Worm (Caenorhabditis elegans) whole organism, L3 larva: ENCODE results near the gene F10G7.5.
A peak's percentile ranks its signal among the peaks of the same experiment; 100 is the strongest.

ENCODE experiments used
- R02D3.7 ChIP-seq: fragments of 150-350 bp; optimal IDR thresholded peaks from 2 replicates; lab custom pipeline; 2014; ENCODE audit warnings: missing biosample characterization, missing genetic modification characterization
- ZK546.5 ChIP-seq: sonication (generic microtip); optimal IDR thresholded peaks from 2 replicates; lab custom pipeline; 2017; ENCODE audit warnings: missing biosample characterization, missing genetic modification characterization
- aly-2 ChIP-seq: fragments of 150-350 bp; optimal IDR thresholded peaks from 2 replicates; lab custom pipeline; 2014; ENCODE audit warnings: missing biosample characterization, missing genetic modification characterization
- ama-1 ChIP-seq: fragments of 150-350 bp; optimal IDR thresholded peaks from 2 replicates; lab custom pipeline; 2018
- ceh-16 ChIP-seq: sonication (generic microtip); optimal IDR thresholded peaks from 2 replicates; lab custom pipeline; 2017; ENCODE audit warnings: missing biosample characterization, missing genetic modification characterization
- ceh-28 ChIP-seq: fragments of 150-350 bp; optimal IDR thresholded peaks from 2 replicates; lab custom pipeline; 2014; ENCODE audit warnings: missing biosample characterization, missing genetic modification reagents, missing genetic modification characterization
- ceh-82 ChIP-seq: fragments of 150-350 bp; optimal IDR thresholded peaks from 2 replicates; lab custom pipeline; 2014; ENCODE audit warnings: missing biosample characterization, missing genetic modification characterization
- ceh-9 ChIP-seq: sonication (generic microtip); optimal IDR thresholded peaks from 2 replicates; lab custom pipeline; 2018; ENCODE audit warnings: missing biosample characterization, missing genetic modification characterization
- daf-12 ChIP-seq: fragments of 150-350 bp; optimal IDR thresholded peaks from 2 replicates; lab custom pipeline; 2014; ENCODE audit warnings: missing biosample characterization, missing genetic modification reagents, missing genetic modification characterization
- egl-27 ChIP-seq: sonication (generic microtip); optimal IDR thresholded peaks from 4 replicates; lab custom pipeline; 2017; ENCODE audit warnings: missing biosample characterization, missing genetic modification reagents, missing genetic modification characterization
- egl-5 ChIP-seq: fragments of 150-350 bp; optimal IDR thresholded peaks from 2 replicates; lab custom pipeline; 2017; ENCODE audit warnings: missing biosample characterization, missing genetic modification reagents, missing genetic modification characterization, inconsistent platforms
- elt-2 ChIP-seq: sonication (generic microtip); optimal IDR thresholded peaks from 2 replicates; lab custom pipeline; 2016; ENCODE audit warnings: missing genetic modification reagents, mild to moderate bottlenecking, missing genetic modification characterization, missing compliant biosample characterization
- eor-1 ChIP-seq, 2 experiments: fragments of 150-350 bp; optimal IDR thresholded peaks; 2 replicates each; lab custom pipeline; 2014 to 2018; ENCODE audit warnings: missing biosample characterization in 2 of 2, missing genetic modification characterization in 2 of 2
- fkh-10 ChIP-seq: sonication (generic microtip); optimal IDR thresholded peaks from 2 replicates; lab custom pipeline; 2017; ENCODE audit warnings: missing biosample characterization, missing genetic modification reagents, missing genetic modification characterization
- fkh-2 ChIP-seq: fragments of 150-350 bp; optimal IDR thresholded peaks from 2 replicates; lab custom pipeline; 2014; ENCODE audit warnings: missing biosample characterization, missing genetic modification reagents, missing genetic modification characterization
- fos-1 ChIP-seq: fragments of 150-350 bp; optimal IDR thresholded peaks from 2 replicates; lab custom pipeline; 2014; ENCODE audit warnings: missing biosample characterization, missing genetic modification characterization
- hmg-11 ChIP-seq: sonication (generic microtip); optimal IDR thresholded peaks from 2 replicates; lab custom pipeline; 2016; ENCODE audit warnings: missing genetic modification characterization, missing compliant biosample characterization
- jun-1 ChIP-seq: fragments of 150-350 bp; optimal IDR thresholded peaks from 2 replicates; lab custom pipeline; 2014; ENCODE audit warnings: missing biosample characterization, missing genetic modification reagents, missing genetic modification characterization
- lin-15B ChIP-seq: fragments of 150-350 bp; optimal IDR thresholded peaks from 2 replicates; lab custom pipeline; 2014; ENCODE audit warnings: missing biosample characterization, missing genetic modification characterization
- lin-39 ChIP-seq: fragments of 150-350 bp; optimal IDR thresholded peaks from 2 replicates; lab custom pipeline; 2018; ENCODE audit warnings: missing biosample characterization, missing genetic modification reagents, missing genetic modification characterization
- lsy-12 ChIP-seq: sonication (generic microtip); optimal IDR thresholded peaks from 2 replicates; lab custom pipeline; 2016; ENCODE audit warnings: mild to moderate bottlenecking, missing genetic modification characterization, missing compliant biosample characterization
- mdl-1 ChIP-seq: fragments of 150-350 bp; optimal IDR thresholded peaks from 2 replicates; lab custom pipeline; 2014; ENCODE audit warnings: missing biosample characterization, missing genetic modification characterization
- mml-1 ChIP-seq: fragments of 150-350 bp; sonication (generic microtip); optimal IDR thresholded peaks from 3 replicates; lab custom pipeline; 2014; ENCODE audit warnings: missing biosample characterization, missing genetic modification characterization
- nfya-1 ChIP-seq: sonication (generic microtip); optimal IDR thresholded peaks from 2 replicates; lab custom pipeline; 2017; ENCODE audit warnings: missing genetic modification characterization, mild to moderate bottlenecking, missing compliant biosample characterization, antibody characterized with exemption, moderate library complexity; ENCODE audit not compliant: insufficient read depth
- nhr-11 ChIP-seq: fragments of 150-350 bp; optimal IDR thresholded peaks from 2 replicates; lab custom pipeline; 2014; ENCODE audit warnings: missing biosample characterization, missing genetic modification characterization
- nhr-12 ChIP-seq: fragments of 150-350 bp; optimal IDR thresholded peaks from 2 replicates; lab custom pipeline; 2014; ENCODE audit warnings: missing biosample characterization, missing genetic modification characterization
- nhr-23 ChIP-seq: fragments of 150-350 bp; optimal IDR thresholded peaks from 2 replicates; lab custom pipeline; 2014; ENCODE audit warnings: missing biosample characterization, missing genetic modification reagents, missing genetic modification characterization
- nhr-237 ChIP-seq: fragments of 150-350 bp; optimal IDR thresholded peaks from 2 replicates; lab custom pipeline; 2014; ENCODE audit warnings: missing biosample characterization, missing genetic modification characterization
- nhr-25 ChIP-seq: sonication (generic microtip); optimal IDR thresholded peaks from 2 replicates; lab custom pipeline; 2017; ENCODE audit warnings: missing biosample characterization, missing genetic modification characterization
- nhr-28 ChIP-seq: fragments of 150-350 bp; optimal IDR thresholded peaks from 2 replicates; lab custom pipeline; 2014; ENCODE audit warnings: missing biosample characterization, missing genetic modification characterization
- nhr-43 ChIP-seq: sonication (generic microtip); optimal IDR thresholded peaks from 2 replicates; lab custom pipeline; 2016; ENCODE audit warnings: mild to moderate bottlenecking, missing genetic modification characterization, missing compliant biosample characterization; ENCODE audit not compliant: poor library complexity, severe bottlenecking
- nhr-67 ChIP-seq: fragments of 150-350 bp; optimal IDR thresholded peaks from 2 replicates; lab custom pipeline; 2014; ENCODE audit warnings: missing biosample characterization, missing genetic modification characterization
- nhr-76 ChIP-seq: fragments of 150-350 bp; sonication (generic microtip); optimal IDR thresholded peaks from 5 replicates; lab custom pipeline; 2014; ENCODE audit warnings: missing biosample characterization, missing genetic modification characterization
- nhr-77 ChIP-seq: fragments of 150-350 bp; optimal IDR thresholded peaks from 2 replicates; lab custom pipeline; 2014; ENCODE audit warnings: missing biosample characterization, missing genetic modification characterization
- pha-4 ChIP-seq: fragments of 150-350 bp; optimal IDR thresholded peaks from 2 replicates; lab custom pipeline; 2014; ENCODE audit warnings: missing biosample characterization, missing genetic modification reagents, missing genetic modification characterization
- pqm-1 ChIP-seq: fragments of 150-350 bp; optimal IDR thresholded peaks from 2 replicates; lab custom pipeline; 2017; ENCODE audit warnings: missing biosample characterization, missing genetic modification characterization, inconsistent platforms
- sea-2 ChIP-seq: fragments of 150-350 bp; sonication (generic microtip); optimal IDR thresholded peaks from 4 replicates; lab custom pipeline; 2014; ENCODE audit warnings: missing biosample characterization, missing genetic modification reagents, missing genetic modification characterization
- skn-1 ChIP-seq: fragments of 150-350 bp; optimal IDR thresholded peaks from 2 replicates; lab custom pipeline; 2014; ENCODE audit warnings: missing biosample characterization, missing genetic modification characterization
- snpc-4 ChIP-seq: fragments of 150-350 bp; optimal IDR thresholded peaks from 2 replicates; lab custom pipeline; 2014; ENCODE audit warnings: missing biosample characterization, missing genetic modification characterization
- tbx-2 ChIP-seq: sonication (generic microtip); optimal IDR thresholded peaks from 2 replicates; lab custom pipeline; 2016; ENCODE audit warnings: mild to moderate bottlenecking, missing genetic modification characterization, missing compliant biosample characterization
- unc-39 ChIP-seq: sonication (generic microtip); optimal IDR thresholded peaks from 4 replicates; lab custom pipeline; 2017; ENCODE audit warnings: missing biosample characterization, missing genetic modification characterization
- unc-62 ChIP-seq: fragments of 150-350 bp; sonication (generic microtip); optimal IDR thresholded peaks from 4 replicates; lab custom pipeline; 2014; ENCODE audit warnings: missing biosample characterization, missing genetic modification reagents, missing genetic modification characterization
- zag-1 ChIP-seq: fragments of 150-350 bp; optimal IDR thresholded peaks from 2 replicates; lab custom pipeline; 2014; ENCODE audit warnings: missing biosample characterization, missing genetic modification characterization
- ztf-11 ChIP-seq: fragments of 150-350 bp; optimal IDR thresholded peaks from 2 replicates; lab custom pipeline; 2014; ENCODE audit warnings: missing biosample characterization, missing genetic modification characterization
- ztf-4 ChIP-seq: fragments of 150-350 bp; optimal IDR thresholded peaks from 2 replicates; lab custom pipeline; 2014; ENCODE audit warnings: missing biosample characterization, missing genetic modification characterization

The F10G7.5 gene

DNA sequence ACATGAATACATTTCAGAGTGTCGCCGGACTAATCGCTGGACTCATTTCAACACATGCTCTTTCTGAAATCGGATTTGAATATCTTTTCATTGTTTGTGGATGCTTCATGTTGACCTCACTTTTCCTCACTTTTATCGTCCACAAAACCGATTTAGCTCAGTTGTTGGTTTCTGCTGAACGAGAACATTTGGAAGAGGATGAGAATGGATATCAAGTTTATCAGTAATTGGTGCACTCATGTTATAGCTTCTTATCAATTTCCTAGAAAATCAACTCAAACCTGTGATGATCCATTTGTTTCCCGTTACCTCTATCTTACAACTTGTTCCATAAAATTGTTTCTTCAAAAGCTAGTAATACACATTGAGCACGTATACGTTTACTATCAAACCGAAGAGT, 2.8 kb downstream of the F10G7.5 start:
- TF ChIP-seq nhr-25 (no peak), nhr-43 (tag; lab: Kevin White, UChicago) (peak; percentile 12), nhr-12 (tag; lab: Kevin White, UChicago) (no peak)
- TF ChIP-seq, all 47 proteins: peak for 1

DNA sequence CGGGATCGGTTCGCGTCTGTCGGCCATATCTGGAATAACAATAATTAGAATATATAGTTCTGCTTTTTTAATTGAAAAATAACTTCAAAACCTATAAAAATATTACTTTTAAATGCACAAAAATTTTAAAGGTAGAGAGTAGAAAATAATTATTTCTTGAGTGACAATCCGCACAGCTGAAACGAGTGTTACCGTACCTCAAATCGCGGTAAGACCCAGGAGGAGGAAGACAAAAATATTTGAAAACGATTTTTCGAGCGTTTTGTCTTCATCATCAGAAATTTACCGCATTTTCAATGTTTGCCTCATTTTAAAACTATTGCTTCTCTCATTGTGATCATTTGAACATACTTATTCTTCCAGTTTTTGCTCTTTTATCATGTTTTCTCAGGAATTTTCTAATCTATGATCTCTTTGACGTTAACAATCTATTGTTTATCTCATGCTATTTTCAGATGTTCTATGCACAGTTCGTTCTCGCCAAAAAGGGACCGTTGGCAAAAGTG, 5.1 kb downstream of the F10G7.5 start, which contains the start of the genes rpn-5 and scc-1:
rpn-5 (minus strand) TSS at position 162 of the 506 bp plus-strand sequence.
scc-1 (plus strand) TSS at position 456 of the 506 bp plus-strand sequence.
- peak; percentile 99 for TF ChIP-seq skn-1
- peak; percentile 87 for TF ChIP-seq pha-4
- TF ChIP-seq aly-2 (tag; lab: Kevin White, UChicago), result no peak
- TF ChIP-seq ceh-28 (tag; lab: Kevin White, UChicago), result peak; percentile 11
- TF ChIP-seq eor-1 (tag; optimal IDR thresholded peaks at IDR 0.05; lab: Kevin White, UChicago), result no peak
- TF ChIP-seq ztf-11, result no peak
- peak; percentile 41 for TF ChIP-seq elt-2
- TF ChIP-seq egl-5 (tag; lab: Kevin White, UChicago), result peak; percentile 24
- TF ChIP-seq nhr-28 (tag; lab: Kevin White, UChicago), result no peak
- no peak for TF ChIP-seq nhr-67 (tag; lab: Kevin White, UChicago)
- no peak for TF ChIP-seq unc-39 (tag; lab: Kevin White, UChicago)
- TF ChIP-seq nhr-237 (tag; lab: Kevin White, UChicago), result no peak
- peak; percentile 49 for TF ChIP-seq snpc-4 (tag; lab: Kevin White, UChicago)
- TF ChIP-seq R02D3.7 (tag; lab: Kevin White, UChicago), result peak; percentile 43
- TF ChIP-seq fkh-10, result peak; percentile 2
- no peak for TF ChIP-seq ceh-9 (tag; lab: Kevin White, UChicago)
- no peak for TF ChIP-seq jun-1 (tag; lab: Kevin White, UChicago)
- no peak for TF ChIP-seq nhr-76 (tag; lab: Kevin White, UChicago)
- TF ChIP-seq fos-1, result no peak
- no peak for TF ChIP-seq unc-62 (GFP tag; lab: Kevin White, UChicago)
- no peak for TF ChIP-seq nhr-12 (tag; lab: Kevin White, UChicago)
- TF ChIP-seq lsy-12 (tag; lab: Kevin White, UChicago), result peak; percentile 69
- TF ChIP-seq tbx-2 (tag; lab: Kevin White, UChicago), result no peak
- TF ChIP-seq mdl-1, result no peak
- TF ChIP-seq ama-1 (lab: Kevin White, UChicago), result no peak
- no peak for TF ChIP-seq ceh-16
- TF ChIP-seq nhr-11 (tag; lab: Kevin White, UChicago), result no peak
- no peak for TF ChIP-seq mml-1 (tag; lab: Kevin White, UChicago)
- TF ChIP-seq sea-2, result no peak
- TF ChIP-seq nhr-77 (tag; lab: Kevin White, UChicago), result no peak
- TF ChIP-seq lin-15B (tag; lab: Kevin White, UChicago), result peak; percentile 87
- TF ChIP-seq nhr-43 (tag; lab: Kevin White, UChicago), result peak; percentile 72
- TF ChIP-seq hmg-11 (tag; lab: Kevin White, UChicago), result no peak
- TF ChIP-seq lin-39 (tag; lab: Kevin White, UChicago), result peak; percentile 68
- no peak for TF ChIP-seq ztf-4 (tag; lab: Kevin White, UChicago)
- peak; percentile 87 for TF ChIP-seq nhr-23 (tag; lab: Kevin White, UChicago)
- peak; percentile 78 for TF ChIP-seq nhr-25
- TF ChIP-seq daf-12, result no peak
- TF ChIP-seq fkh-2 (tag; lab: Kevin White, UChicago), result no peak
- no peak for TF ChIP-seq ceh-82 (tag; lab: Kevin White, UChicago)
- TF ChIP-seq nfya-1 (tag; lab: Kevin White, UChicago), result peak; percentile 96
- peak; percentile 22 for TF ChIP-seq pqm-1 (tag; lab: Kevin White, UChicago)
- no peak for TF ChIP-seq zag-1 (tag; lab: Kevin White, UChicago)
- no peak for TF ChIP-seq ZK546.5 (tag; lab: Kevin White, UChicago)
- no peak for TF ChIP-seq egl-27 (tag; lab: Kevin White, UChicago)
